Fruit fly (Drosophila melanogaster): ENCODE results near the gene Ets21C.

Ets21C gene

dm6 chr2L:602439-602879 is 49.7 kb upstream of the Ets21C start, which contains the start of gene CG13689 (continued):
- peak; percentile 21 for TF ChIP-seq CG15601 (tag; optimal IDR thresholded peaks at IDR 0.05)
- TF ChIP-seq Max (GFP tag; optimal IDR thresholded peaks at IDR 0.05) = peak; percentile 36
- peak; percentile 65 for TF ChIP-seq Ptx1 (GFP tag; IDR thresholded peaks at IDR 0.05)
- TF ChIP-seq Nf-YA (GFP tag; IDR thresholded peaks at IDR 0.05) = no peak
- 0 out of 3 replicates have a peak, but pooled peaks have one; percentile 30 for TF ChIP-seq otp (GFP tag; IDR thresholded peaks at IDR 0.05)
- peak; percentile 32 for TF ChIP-seq ems (GFP tag; optimal IDR thresholded peaks at IDR 0.05)
- no peak for TF ChIP-seq Ravus (GFP tag; IDR thresholded peaks at IDR 0.05)
- TF ChIP-seq bab2 (GFP tag; optimal IDR thresholded peaks at IDR 0.05) = peak; percentile 46
- TF ChIP-seq Scr (GFP tag; IDR thresholded peaks at IDR 0.05; ENCODE audit: partially characterized antibody) = peak; percentile 39
- peak; percentile 48 for TF ChIP-seq CG5245 (GFP tag; optimal IDR thresholded peaks at IDR 0.05)
- peak; percentile 41; the same call in 1 of the 3 replicates for TF ChIP-seq Opbp (GFP tag; IDR thresholded peaks at IDR 0.05; ENCODE audit: partially characterized antibody)
- peak; percentile 37 for TF ChIP-seq HLH54F (GFP tag; optimal IDR thresholded peaks at IDR 0.05)
- no peak for TF ChIP-seq aop (GFP tag; IDR thresholded peaks at IDR 0.05)
- TF ChIP-seq so (GFP tag; IDR thresholded peaks at IDR 0.05) = no peak
- TF ChIP-seq CG1024 (GFP tag; IDR thresholded peaks at IDR 0.05) = peak; percentile 42
- TF ChIP-seq chif (GFP tag; optimal IDR thresholded peaks at IDR 0.05) = peak in 1 of 2 experiments; percentile 67
- no peak for TF ChIP-seq dimm (GFP tag; IDR thresholded peaks at IDR 0.05)
- TF ChIP-seq Dp (GFP tag; optimal IDR thresholded peaks at IDR 0.05) = peak; percentile 28
- TF ChIP-seq CG11504 (tag; optimal IDR thresholded peaks at IDR 0.05) = peak; percentile 59
- TF ChIP-seq CG10431 (GFP tag; optimal IDR thresholded peaks at IDR 0.05) = no peak
- TF ChIP-seq mam (GFP tag; optimal IDR thresholded peaks at IDR 0.05) = peak; percentile 24
- no peak for TF ChIP-seq sens-2 (GFP tag; IDR thresholded peaks at IDR 0.05)
- TF ChIP-seq CG3407 (GFP tag; optimal IDR thresholded peaks at IDR 0.05) = peak; percentile 17
- peak; percentile 39 for TF ChIP-seq CG13424 (tag; optimal IDR thresholded peaks at IDR 0.05)
- TF ChIP-seq yki (optimal IDR thresholded peaks at IDR 0.05) = no peak
- peak; percentile 23 for TF ChIP-seq slou (GFP tag; optimal IDR thresholded peaks at IDR 0.05)
- TF ChIP-seq CG18476 (GFP tag; optimal IDR thresholded peaks at IDR 0.05) = peak; percentile 29
- TF ChIP-seq CG33557 (GFP tag; optimal IDR thresholded peaks at IDR 0.05) = peak; percentile 33
- peak; percentile 92 for TF ChIP-seq Med (GFP tag)
- TF ChIP-seq crp (GFP tag; optimal IDR thresholded peaks at IDR 0.05) = peak in 1 of 2 experiments; percentile 53
- TF ChIP-seq Nf-YB (GFP tag; optimal IDR thresholded peaks at IDR 0.05) = no peak
- peak; percentile 47; the same call in 1 of the 2 replicates for TF ChIP-seq ttk (GFP tag; IDR thresholded peaks at IDR 0.05)
- TF ChIP-seq cato (GFP tag; optimal IDR thresholded peaks at IDR 0.05; ENCODE audit: borderline replicate concordance) = no peak
- peak; percentile 53 for TF ChIP-seq CG18262 (tag; optimal IDR thresholded peaks at IDR 0.05)
- TF ChIP-seq CG31224 (GFP tag; IDR thresholded peaks at IDR 0.05) = 0 out of 2 replicates have a peak, but pooled peaks have one; percentile 6
- no peak for TF ChIP-seq C15 (GFP tag; IDR thresholded peaks at IDR 0.05)
- TF ChIP-seq gro (GFP tag; optimal IDR thresholded peaks at IDR 0.05) = no peak
- peak; percentile 57 for TF ChIP-seq Hmr (GFP tag; optimal IDR thresholded peaks at IDR 0.05)
- peak; percentile 99 for TF ChIP-seq Dip2 (GFP tag; IDR thresholded peaks at IDR 0.05)
- TF ChIP-seq ken (GFP tag; IDR thresholded peaks at IDR 0.05) = no peak
- TF ChIP-seq CG34376 (GFP tag; optimal IDR thresholded peaks at IDR 0.05) = no peak
- TF ChIP-seq CG13624 (GFP tag; optimal IDR thresholded peaks at IDR 0.05) = no peak
- peak; percentile 19; the same call in 1 of the 2 replicates for TF ChIP-seq CG4730 (GFP tag; IDR thresholded peaks at IDR 0.05)
- TF ChIP-seq CG33213 (GFP tag; optimal IDR thresholded peaks at IDR 0.05) = peak; percentile 24
- TF ChIP-seq CG4328 (GFP tag; optimal IDR thresholded peaks at IDR 0.05) = peak; percentile 15
- TF ChIP-seq CG42726 (GFP tag; IDR thresholded peaks at IDR 0.05; ENCODE audit: partially characterized antibody) = no peak; the same call in 1 of the 2 replicates
- TF ChIP-seq CG10147 (GFP tag; optimal IDR thresholded peaks at IDR 0.05) = no peak
- 0 out of 3 replicates have a peak, but pooled peaks have one; percentile 11 for TF ChIP-seq CG11560 (tag; IDR thresholded peaks at IDR 0.05)
- no peak for TF ChIP-seq Awh (GFP tag; IDR thresholded peaks at IDR 0.05)
- TF ChIP-seq CG12155 (GFP tag; optimal IDR thresholded peaks at IDR 0.05) = peak; percentile 12
- no peak for TF ChIP-seq CG16779 (GFP tag; IDR thresholded peaks at IDR 0.05)

All from whole organism, embryonic.